Fruit fly (Drosophila melanogaster) whole organism, pupa: Measurements from ENCODE around the gene CG10555.

ENCODE experiments used
- CG10348 ChIP-seq: fragments of 200-800 bp; sonication (Bioruptor generic); IDR thresholded peaks from 2 replicates; pipeline ENCODE4 v1.3.6; 2022; ENCODE audit warnings: missing biosample characterization, missing genetic modification characterization
- CG12605 ChIP-seq: fragments of 200-800 bp; sonication (Bioruptor generic); IDR thresholded peaks from 2 replicates; pipeline ENCODE4 v1.3.6; 2022; ENCODE audit warnings: missing biosample characterization, missing genetic modification characterization
- CG13204 ChIP-seq: fragments of 200-800 bp; sonication (Bioruptor generic); optimal IDR thresholded peaks from 2 replicates; lab custom pipeline; 2018; ENCODE audit warnings: missing biosample characterization, mild to moderate bottlenecking, missing genetic modification characterization, moderate library complexity
- CG14655 ChIP-seq: fragments of 200-800 bp; sonication (Bioruptor generic); optimal IDR thresholded peaks from 3 replicates; lab custom pipeline; 2017; ENCODE audit warnings: mild to moderate bottlenecking, missing biosample characterization, missing genetic modification reagents, missing genetic modification characterization
- CG15710 ChIP-seq: fragments of 200-800 bp; sonication (Bioruptor generic); optimal IDR thresholded peaks from 2 replicates; lab custom pipeline; 2018; ENCODE audit warnings: missing biosample characterization, mild to moderate bottlenecking, missing genetic modification characterization, moderate library complexity
- CG17806 ChIP-seq: fragments of 200-800 bp; sonication (Bioruptor generic); optimal IDR thresholded peaks from 2 replicates; lab custom pipeline; 2018; ENCODE audit warnings: missing biosample characterization, mild to moderate bottlenecking, missing genetic modification characterization, moderate library complexity
- CG32121 ChIP-seq: fragments of 200-800 bp; sonication (Bioruptor generic); IDR thresholded peaks from 2 replicates; pipeline ENCODE4 v1.3.6; 2022; ENCODE audit warnings: missing biosample characterization, missing genetic modification characterization
- CG34367 ChIP-seq: fragments of 200-800 bp; sonication (Bioruptor generic); optimal IDR thresholded peaks from 2 replicates; lab custom pipeline; 2018; ENCODE audit warnings: missing biosample characterization, mild to moderate bottlenecking, missing genetic modification characterization
- CG4496 ChIP-seq: fragments of 200-800 bp; sonication (Bioruptor generic); IDR thresholded peaks from 3 replicates; pipeline ENCODE4 v1.3.6; 2022; ENCODE audit warnings: missing biosample characterization, missing genetic modification characterization
- CG8159 ChIP-seq: fragments of 200-800 bp; sonication (Bioruptor generic); optimal IDR thresholded peaks from 3 replicates; lab custom pipeline; 2018; ENCODE audit warnings: missing biosample characterization, mild to moderate bottlenecking, missing genetic modification characterization, moderate library complexity
- CG8301 ChIP-seq: fragments of 200-800 bp; sonication (Bioruptor generic); optimal IDR thresholded peaks from 2 replicates; lab custom pipeline; 2018; ENCODE audit warnings: missing biosample characterization, mild to moderate bottlenecking, missing genetic modification characterization
- CG9948 ChIP-seq: fragments of 200-800 bp; sonication (Bioruptor generic); optimal IDR thresholded peaks from 2 replicates; lab custom pipeline; 2018; ENCODE audit warnings: missing biosample characterization, mild to moderate bottlenecking, missing genetic modification characterization, moderate library complexity
- D1 ChIP-seq: fragments of 200-800 bp; sonication (Bioruptor generic); optimal IDR thresholded peaks from 2 replicates; lab custom pipeline; 2018; ENCODE audit warnings: missing biosample characterization, mild to moderate bottlenecking, missing genetic modification characterization, moderate library complexity
- EcR ChIP-seq: fragments of 200-800 bp; sonication (Bioruptor generic); optimal IDR thresholded peaks from 3 replicates; lab custom pipeline; 2019; ENCODE audit warnings: missing biosample characterization, missing genetic modification characterization, mild to moderate bottlenecking, moderate library complexity, missing genetic modification reagents
- Ets98B ChIP-seq: fragments of 200-800 bp; sonication (Bioruptor generic); IDR thresholded peaks from 2 replicates; pipeline ENCODE4 v1.3.6; 2022; ENCODE audit warnings: missing biosample characterization, missing genetic modification characterization
- Pif1A ChIP-seq: fragments of 200-800 bp; sonication (Bioruptor generic); optimal IDR thresholded peaks from 3 replicates; lab custom pipeline; 2016; ENCODE audit warnings: missing biosample characterization, missing genetic modification characterization
- Pif1B ChIP-seq: fragments of 200-800 bp; sonication (Bioruptor generic); optimal IDR thresholded peaks from 3 replicates; lab custom pipeline; 2016; ENCODE audit warnings: missing biosample characterization, missing genetic modification characterization
- Snoo ChIP-seq: fragments of 200-800 bp; sonication (Bioruptor generic); optimal IDR thresholded peaks from 3 replicates; lab custom pipeline; 2017; ENCODE audit warnings: missing biosample characterization, mild to moderate bottlenecking, missing genetic modification characterization, inconsistent platforms
- fd96Ca ChIP-seq: fragments of 200-800 bp; sonication (Bioruptor generic); IDR thresholded peaks from 3 replicates; pipeline ENCODE4 v1.3.6; 2022; ENCODE audit warnings: missing biosample characterization, missing genetic modification characterization
- gl ChIP-seq: fragments of 200-800 bp; sonication (Bioruptor generic); optimal IDR thresholded peaks from 2 replicates; lab custom pipeline; 2018; ENCODE audit warnings: missing biosample characterization, mild to moderate bottlenecking, missing genetic modification characterization
- rn ChIP-seq: fragments of 200-800 bp; sonication (Bioruptor generic); IDR thresholded peaks from 2 replicates; pipeline ENCODE4 v1.3.6; 2022; ENCODE audit warnings: missing biosample characterization, missing genetic modification characterization

Gene CG10555

dm6 chrX:8420772-8421448 lies 22.2 kb downstream of the CG10555 start:
- TF ChIP-seq CG12605 (peak; percentile 96), Ets98B (GFP tag; lab: Robert Waterston, UW) (peak; percentile 92), CG4496 (GFP tag; lab: Robert Waterston, UW) (peak; percentile 88), rn (GFP tag; lab: Robert Waterston, UW) (no peak), Pif1B (GFP tag; lab: Kevin White, UChicago) (no peak), gl (tag; lab: Kevin White, UChicago) (peak; percentile 90), CG8301 (peak; percentile 40), CG15710 (peak; percentile 29), CG32121 (GFP tag; lab: Robert Waterston, UW) (peak; percentile 71), D1 (tag; lab: Kevin White, UChicago) (peak; percentile 31), CG14655 (GFP tag; lab: Kevin White, UChicago) (no peak), Snoo (no peak), CG34367 (peak; percentile 69), CG8159 (tag; lab: Kevin White, UChicago) (peak; percentile 33), EcR (peak; percentile 87), CG10348 (GFP tag; lab: Robert Waterston, UW) (no peak), CG17806 (tag; lab: Kevin White, UChicago) (peak; percentile 3), CG9948 (peak; percentile 16), fd96Ca (GFP tag; lab: Robert Waterston, UW) (no peak; the same call in none of the 3 replicates), CG13204 (peak; percentile 81), Pif1A (GFP tag; lab: Kevin White, UChicago) (peak; percentile 72)
- TF ChIP-seq, all 21 proteins: peak for 15

- TF ChIP-seq Snoo (no peak), CG4496 (GFP tag; lab: Robert Waterston, UW) (no peak), Pif1A (GFP tag; lab: Kevin White, UChicago) (no peak)
These were observed 22.7 kb downstream of the CG10555 start for dm6 chrX:8421449-8421795.

dm6 chrX:8422643-8423042 lies 23.9 kb downstream of the CG10555 start:
- TF ChIP-seq CG32121 (GFP tag; lab: Robert Waterston, UW) (no peak), EcR (no peak), CG13204 (no peak), Ets98B (GFP tag; lab: Robert Waterston, UW) (no peak), CG4496 (GFP tag; lab: Robert Waterston, UW) (no peak), CG12605 (no peak), CG34367 (no peak), CG8301 (no peak), Pif1B (GFP tag; lab: Kevin White, UChicago) (no peak), CG10348 (GFP tag; lab: Robert Waterston, UW) (no peak), Snoo (no peak), CG17806 (tag; lab: Kevin White, UChicago) (no peak), CG14655 (GFP tag; lab: Kevin White, UChicago) (no peak), fd96Ca (GFP tag; lab: Robert Waterston, UW) (no peak), rn (GFP tag; lab: Robert Waterston, UW) (no peak), Pif1A (GFP tag; lab: Kevin White, UChicago) (no peak), CG15710 (no peak), CG9948 (no peak), D1 (tag; lab: Kevin White, UChicago) (no peak)

dm6 chrX:8433709-8434108 lies 35.0 kb downstream of the CG10555 start, which contains the start of gene CG32712:
CG32712 (minus strand) TSS chrX:8433809.
- no peak for TF ChIP-seq EcR
- no peak for TF ChIP-seq CG34367
- no peak for TF ChIP-seq gl (tag; lab: Kevin White, UChicago)
- no peak for TF ChIP-seq Ets98B (GFP tag; lab: Robert Waterston, UW)
- no peak for TF ChIP-seq CG12605
- TF ChIP-seq Snoo = no peak
- no peak for TF ChIP-seq CG17806 (tag; lab: Kevin White, UChicago)
- no peak for TF ChIP-seq CG9948
- TF ChIP-seq rn (GFP tag; lab: Robert Waterston, UW) = no peak
- no peak for TF ChIP-seq Pif1A (GFP tag; lab: Kevin White, UChicago)
- no peak for TF ChIP-seq Pif1B (GFP tag; lab: Kevin White, UChicago)
- no peak for TF ChIP-seq fd96Ca (GFP tag; lab: Robert Waterston, UW)
- TF ChIP-seq CG14655 (GFP tag; lab: Kevin White, UChicago) = no peak
- no peak for TF ChIP-seq D1 (tag; lab: Kevin White, UChicago)
- no peak for TF ChIP-seq CG15710
- TF ChIP-seq CG10348 (GFP tag; lab: Robert Waterston, UW) = no peak
- TF ChIP-seq CG8159 (tag; lab: Kevin White, UChicago) = no peak
- TF ChIP-seq CG32121 (GFP tag; lab: Robert Waterston, UW) = no peak
- no peak for TF ChIP-seq CG13204
- TF ChIP-seq CG8301 = no peak

dm6 chrX:8436656-8437284 lies 38.0 kb downstream of the CG10555 start, which contains the start of gene CG1440:
CG1440 (plus strand) TSS chrX:8437057.
- TF ChIP-seq CG17806 (tag; lab: Kevin White, UChicago) = peak; percentile 32
- no peak for TF ChIP-seq rn (GFP tag; lab: Robert Waterston, UW)
- peak; percentile 6 for TF ChIP-seq Snoo
- TF ChIP-seq CG10348 (GFP tag; lab: Robert Waterston, UW) = no peak
- TF ChIP-seq CG15710 = peak; percentile 34
- TF ChIP-seq CG12605 = peak; percentile 11; the same call in 1 of the 2 replicates
- peak; percentile 49 for TF ChIP-seq CG34367
- TF ChIP-seq CG8301 = no peak
- peak; percentile 10; the same call in 1 of the 3 replicates for TF ChIP-seq CG4496 (GFP tag; lab: Robert Waterston, UW)
- no peak for TF ChIP-seq D1 (tag; lab: Kevin White, UChicago)
- no peak for TF ChIP-seq CG9948
- peak; percentile 30; the same call in 1 of the 2 replicates for TF ChIP-seq CG32121 (GFP tag; lab: Robert Waterston, UW)
- TF ChIP-seq CG13204 = no peak
- no peak for TF ChIP-seq gl (tag; lab: Kevin White, UChicago)
- no peak for TF ChIP-seq Pif1A (GFP tag; lab: Kevin White, UChicago)
- no peak for TF ChIP-seq EcR
- TF ChIP-seq fd96Ca (GFP tag; lab: Robert Waterston, UW) = 0 out of 3 replicates have a peak, but pooled peaks have one; percentile 23
- no peak for TF ChIP-seq CG14655 (GFP tag; lab: Kevin White, UChicago)
- TF ChIP-seq CG8159 (tag; lab: Kevin White, UChicago) = no peak
- peak; percentile 18; the same call in 1 of the 2 replicates for TF ChIP-seq Ets98B (GFP tag; lab: Robert Waterston, UW)
- no peak for TF ChIP-seq Pif1B (GFP tag; lab: Kevin White, UChicago)
